Fruit fly (Drosophila melanogaster) whole organism, embryonic: ENCODE results near the gene FucTA.

Experiments used
- C15 ChIP-seq: fragments of 200-800 bp; sonication (Bioruptor generic); IDR thresholded peaks from 3 replicates; pipeline ENCODE4 v1.3.6; 2022; ENCODE audit warnings: missing biosample characterization, missing genetic modification characterization
- CG10366 ChIP-seq: fragments of 200-800 bp; sonication (Bioruptor generic); IDR thresholded peaks from 2 replicates; pipeline ENCODE4 v1.3.6; 2022; ENCODE audit warnings: missing biosample characterization, missing genetic modification characterization
- CG10431 ChIP-seq: fragments of 200-800 bp; sonication (Bioruptor generic); optimal IDR thresholded peaks from 3 replicates; lab custom pipeline; 2018; ENCODE audit warnings: missing biosample characterization, mild to moderate bottlenecking, missing genetic modification characterization
- CG12391 ChIP-seq: fragments of 200-800 bp; sonication (Bioruptor generic); optimal IDR thresholded peaks from 3 replicates; lab custom pipeline; 2018; ENCODE audit warnings: missing biosample characterization, mild to moderate bottlenecking, missing genetic modification characterization, moderate library complexity
- CG12659 ChIP-seq: fragments of 200-800 bp; sonication (Bioruptor generic); optimal IDR thresholded peaks from 3 replicates; lab custom pipeline; 2017; ENCODE audit warnings: mild to moderate bottlenecking, missing biosample characterization, missing genetic modification reagents, missing genetic modification characterization
- CG12744 ChIP-seq: fragments of 200-800 bp; sonication (Bioruptor generic); optimal IDR thresholded peaks from 2 replicates; lab custom pipeline; 2016; ENCODE audit warnings: missing biosample characterization, missing genetic modification characterization
- CG13424 ChIP-seq: fragments of 200-800 bp; sonication (Bioruptor generic); optimal IDR thresholded peaks from 2 replicates; lab custom pipeline; 2019; ENCODE audit warnings: missing biosample characterization, mild to moderate bottlenecking, missing genetic modification characterization, moderate library complexity
- CG18476 ChIP-seq: fragments of 200-800 bp; sonication (Bioruptor generic); optimal IDR thresholded peaks from 2 replicates; lab custom pipeline; 2016; ENCODE audit warnings: missing biosample characterization, mild to moderate bottlenecking, missing genetic modification characterization
- CG3065 ChIP-seq: fragments of 200-800 bp; sonication (Bioruptor generic); optimal IDR thresholded peaks from 2 replicates; lab custom pipeline; 2016; ENCODE audit warnings: missing biosample characterization, missing genetic modification characterization
- CG32532 ChIP-seq: fragments of 200-800 bp; sonication (Bioruptor generic); IDR thresholded peaks from 2 replicates; pipeline ENCODE4 v1.3.6; 2022; ENCODE audit warnings: missing biosample characterization, missing genetic modification characterization
- CG3726 ChIP-seq: fragments of 200-800 bp; sonication (Bioruptor generic); IDR thresholded peaks from 3 replicates; pipeline ENCODE4, ENCODE4 v1.3.6; 2022; ENCODE audit warnings: missing biosample characterization, missing genetic modification characterization
- CG4360 ChIP-seq: fragments of 200-800 bp; sonication (Bioruptor generic); IDR thresholded peaks from 2 replicates; pipeline ENCODE4 v1.3.6; 2022; ENCODE audit warnings: missing biosample characterization, missing genetic modification characterization
- CG6272 ChIP-seq: fragments of 200-800 bp; sonication (Bioruptor generic); IDR thresholded peaks from 2 replicates; pipeline ENCODE4 v1.3.6; 2022; ENCODE audit warnings: missing biosample characterization, missing genetic modification characterization
- CG7963 ChIP-seq: fragments of 200-800 bp; sonication (Bioruptor generic); IDR thresholded peaks from 3 replicates; pipeline ENCODE4 v1.3.6; 2022; ENCODE audit warnings: missing biosample characterization, missing genetic modification characterization; ENCODE audit not compliant: partially characterized antibody
- CG7987 ChIP-seq: fragments of 200-800 bp; sonication (Bioruptor generic); optimal IDR thresholded peaks from 2 replicates; lab custom pipeline; 2018; ENCODE audit warnings: missing biosample characterization, mild to moderate bottlenecking, missing genetic modification characterization, moderate library complexity
- CG8765 ChIP-seq: fragments of 200-800 bp; sonication (Bioruptor generic); IDR thresholded peaks from 2 replicates; pipeline ENCODE4 v1.3.6; 2022; ENCODE audit warnings: missing biosample characterization, missing genetic modification characterization
- CG9215 ChIP-seq: fragments of 200-800 bp; sonication (Bioruptor generic); IDR thresholded peaks from 2 replicates; pipeline ENCODE4 v1.3.6; 2022; ENCODE audit warnings: missing biosample characterization, missing genetic modification characterization
- CG9817 ChIP-seq: fragments of 200-800 bp; sonication (Bioruptor generic); optimal IDR thresholded peaks from 2 replicates; lab custom pipeline; 2018; ENCODE audit warnings: missing biosample characterization, mild to moderate bottlenecking, missing genetic modification characterization, moderate library complexity
- Camta ChIP-seq: fragments of 200-800 bp; sonication (Bioruptor generic); optimal IDR thresholded peaks from 2 replicates; lab custom pipeline; 2016; ENCODE audit warnings: missing biosample characterization, missing genetic modification characterization
- CoRest ChIP-seq: fragments of 200-800 bp; sonication (Bioruptor generic); optimal IDR thresholded peaks from 3 replicates; lab custom pipeline; 2018; ENCODE audit warnings: missing biosample characterization, mild to moderate bottlenecking, missing genetic modification characterization, moderate library complexity
- D19A ChIP-seq: fragments of 200-800 bp; optimal IDR thresholded peaks from 3 replicates; lab custom pipeline; 2019; ENCODE audit warnings: missing biosample characterization, mild to moderate bottlenecking, missing genetic modification characterization, moderate library complexity
- Dll ChIP-seq: fragments of 200-800 bp; sonication (Bioruptor generic); IDR thresholded peaks from 4 replicates; pipeline ENCODE4 v1.3.6; 2022; ENCODE audit warnings: missing biosample characterization, missing genetic modification characterization; ENCODE audit not compliant: partially characterized antibody
- Doc3 ChIP-seq: fragments of 200-800 bp; sonication (Bioruptor generic); IDR thresholded peaks from 3 replicates; pipeline ENCODE4 v1.3.6; 2022; ENCODE audit warnings: missing biosample characterization, missing genetic modification characterization; ENCODE audit not compliant: partially characterized antibody
- Drgx ChIP-seq: fragments of 200-800 bp; sonication (Bioruptor generic); IDR thresholded peaks from 2 replicates; pipeline ENCODE4 v1.3.6; 2022; ENCODE audit warnings: missing biosample characterization, missing genetic modification characterization
- Hand ChIP-seq: fragments of 200-800 bp; sonication (Bioruptor generic); optimal IDR thresholded peaks from 2 replicates; lab custom pipeline; 2017; ENCODE audit warnings: mild to moderate bottlenecking, missing biosample characterization, missing genetic modification reagents, missing genetic modification characterization
- Nf-YC ChIP-seq: fragments of 200-800 bp; optimal IDR thresholded peaks from 3 replicates; lab custom pipeline; 2019; ENCODE audit warnings: missing biosample characterization, mild to moderate bottlenecking, missing genetic modification characterization, moderate library complexity
- Optix ChIP-seq: fragments of 200-800 bp; sonication (Bioruptor generic); IDR thresholded peaks from 3 replicates; pipeline ENCODE4 v1.3.6; 2022; ENCODE audit warnings: missing biosample characterization, missing genetic modification characterization
- Ptx1 ChIP-seq: fragments of 200-800 bp; sonication (Bioruptor generic); IDR thresholded peaks from 2 replicates; pipeline ENCODE4 v1.3.6; 2022; ENCODE audit warnings: missing biosample characterization, missing genetic modification characterization
- Rfx ChIP-seq: fragments of 200-800 bp; sonication (Bioruptor generic); IDR thresholded peaks from 2 replicates; pipeline ENCODE4 v1.3.6; 2022; ENCODE audit warnings: missing biosample characterization, missing genetic modification characterization
- Side ChIP-seq: fragments of 200-800 bp; sonication (Bioruptor generic); optimal IDR thresholded peaks from 2 replicates; lab custom pipeline; 2016; ENCODE audit warnings: missing biosample characterization, missing genetic modification characterization
- Vsx1 ChIP-seq: fragments of 200-800 bp; sonication (Bioruptor generic); optimal IDR thresholded peaks from 2 replicates; lab custom pipeline; 2017; ENCODE audit warnings: missing biosample characterization, mild to moderate bottlenecking, missing genetic modification characterization, missing genetic modification reagents
- Xrp1 ChIP-seq: fragments of 200-800 bp; sonication (Bioruptor generic); IDR thresholded peaks from 2 replicates; pipeline ENCODE4 v1.3.6; 2022; ENCODE audit warnings: missing biosample characterization, missing genetic modification characterization
- YL-1 ChIP-seq: fragments of 200-800 bp; sonication (Bioruptor generic); optimal IDR thresholded peaks from 3 replicates; lab custom pipeline; 2017; ENCODE audit warnings: missing biosample characterization, mild to moderate bottlenecking, missing genetic modification characterization
- abd-A ChIP-seq: fragments of 200-800 bp; sonication (Bioruptor generic); optimal IDR thresholded peaks from 3 replicates; lab custom pipeline; 2019; ENCODE audit warnings: missing biosample characterization, mild to moderate bottlenecking, missing genetic modification characterization, moderate library complexity
- crol ChIP-seq: fragments of 200-800 bp; sonication (Bioruptor generic); IDR thresholded peaks from 2 replicates; pipeline ENCODE4 v1.3.6; 2022; ENCODE audit warnings: missing biosample characterization, missing genetic modification characterization
- gsb-n ChIP-seq: fragments of 200-800 bp; sonication (Bioruptor generic); optimal IDR thresholded peaks from 3 replicates; lab custom pipeline; 2018; ENCODE audit warnings: missing biosample characterization, mild to moderate bottlenecking, missing genetic modification characterization
- ken ChIP-seq: fragments of 200-800 bp; sonication (Bioruptor generic); IDR thresholded peaks from 3 replicates; pipeline ENCODE4 v1.3.6; 2022; ENCODE audit warnings: missing biosample characterization, missing genetic modification characterization
- lmd ChIP-seq: fragments of 200-800 bp; sonication (Bioruptor generic); IDR thresholded peaks from 2 replicates; pipeline ENCODE4 v1.3.6; 2022; ENCODE audit warnings: missing biosample characterization, missing genetic modification characterization
- lola ChIP-seq, 3 experiments: fragments of >200 bp in 2 of 3; fragments of 200-800 bp in 1 of 3; sonication (Bioruptor generic) in 1 of 3; optimal IDR thresholded peaks; 2 replicates each; lab custom pipeline; 2017 to 2019; ENCODE audit warnings: missing biosample characterization in 3 of 3, missing genetic modification characterization in 3 of 3, mild to moderate bottlenecking in 1 of 3, moderate library complexity in 1 of 3
- phol ChIP-seq: fragments of 200-800 bp; sonication (Bioruptor generic); optimal IDR thresholded peaks from 3 replicates; lab custom pipeline; 2018; ENCODE audit warnings: missing biosample characterization, mild to moderate bottlenecking, missing genetic modification characterization, moderate library complexity
- prd ChIP-seq, 3 experiments: fragments of >200 bp in 2 of 3; fragments of 200-800 bp in 1 of 3; sonication (Bioruptor generic) in 1 of 3; optimal IDR thresholded peaks in 2 of 3; IDR thresholded peaks in 1 of 3; 2 replicates in 2 of 3; 3 replicates in 1 of 3; pipeline versions ENCODE4 v1.3.6 to Lab custom; 2017 to 2022; ENCODE audit warnings: missing biosample characterization in 1 of 3, missing genetic modification characterization in 1 of 3
- rib ChIP-seq: fragments of 200-800 bp; sonication (Bioruptor generic); IDR thresholded peaks from 2 replicates; pipeline ENCODE4 v1.3.6; 2022; ENCODE audit warnings: missing biosample characterization, missing genetic modification characterization
- scrt ChIP-seq: fragments of 200-800 bp; sonication (Bioruptor generic); optimal IDR thresholded peaks from 2 replicates; lab custom pipeline; 2018; ENCODE audit warnings: missing biosample characterization, mild to moderate bottlenecking, missing genetic modification characterization, moderate library complexity
- trem ChIP-seq: fragments of 200-800 bp; optimal IDR thresholded peaks from 3 replicates; lab custom pipeline; 2019; ENCODE audit warnings: missing biosample characterization, mild to moderate bottlenecking, missing genetic modification characterization, moderate library complexity
- ttk ChIP-seq: fragments of 200-800 bp; sonication (Bioruptor generic); IDR thresholded peaks from 2 replicates; pipeline ENCODE4 v2.1.2; 2022; ENCODE audit warnings: missing biosample characterization, missing genetic modification characterization
- usp ChIP-seq: fragments of >200 bp; optimal IDR thresholded peaks from 2 replicates; lab custom pipeline; 2017; ENCODE audit warnings: missing biosample characterization, missing genetic modification characterization
- zf30C ChIP-seq: fragments of 200-800 bp; sonication (Bioruptor generic); optimal IDR thresholded peaks from 3 replicates; lab custom pipeline; 2018; ENCODE audit warnings: missing biosample characterization, mild to moderate bottlenecking, missing genetic modification characterization

The FucTA gene

DNA sequence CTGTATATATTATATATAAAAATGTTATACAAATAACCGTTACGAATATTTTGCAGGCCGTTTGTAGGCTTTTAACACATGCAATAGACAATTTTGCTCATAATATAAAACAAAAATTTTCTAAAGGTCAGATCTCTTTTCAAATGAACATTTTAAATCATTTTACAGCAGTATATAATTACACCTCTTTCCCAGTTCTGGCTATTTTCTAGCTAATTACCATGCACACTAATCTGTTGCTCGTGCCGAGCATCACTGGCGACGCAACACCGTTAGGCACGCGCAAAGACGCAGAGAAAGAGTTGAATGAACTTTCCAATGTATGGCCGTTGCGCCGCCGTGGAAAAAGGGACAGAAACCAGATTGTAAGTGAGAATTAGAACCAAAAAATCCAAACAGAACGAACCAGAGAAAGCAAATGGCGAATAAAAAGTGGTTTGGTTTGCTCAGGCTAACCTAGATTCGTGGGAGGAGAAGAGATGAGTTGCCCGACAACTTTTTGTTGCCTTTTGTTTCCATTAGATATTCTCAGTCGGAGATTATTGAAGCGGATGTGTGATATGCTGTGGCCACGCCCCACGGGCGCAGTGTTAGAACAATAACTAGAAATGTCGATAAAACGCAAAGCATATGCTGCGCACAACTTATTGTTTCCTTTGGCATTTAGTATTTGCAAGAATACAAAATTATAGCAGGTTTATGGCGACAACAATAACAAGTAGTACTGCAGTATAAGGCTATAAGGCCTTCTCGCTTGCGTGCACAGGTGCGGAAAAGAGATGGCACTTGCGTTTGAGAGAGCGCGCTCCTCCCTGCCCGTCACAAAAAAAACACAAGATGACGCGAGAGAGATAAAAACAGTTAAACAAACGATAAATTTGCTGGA is 5.6 kb upstream of the FucTA start (continued):
- no peak for TF ChIP-seq CG7987 (GFP tag; lab: Kevin White, UChicago)
- peak; percentile 14 for TF ChIP-seq D19A
- TF ChIP-seq Nf-YC (tag; lab: Kevin White, UChicago): peak; percentile 20
- no peak for TF ChIP-seq C15 (GFP tag; lab: Robert Waterston, UW)
- peak; percentile 69 for TF ChIP-seq Vsx1
- peak; percentile 55; the same call in 1 of the 2 replicates for TF ChIP-seq CG32532 (GFP tag; lab: Robert Waterston, UW)
- peak; percentile 17 for TF ChIP-seq CG3065 (GFP tag; lab: Kevin White, UChicago)
- TF ChIP-seq Doc3: 0 out of 3 replicates have a peak, but pooled peaks have one; percentile 13
- TF ChIP-seq lmd (GFP tag; lab: Robert Waterston, UW): peak; percentile 30
- TF ChIP-seq CG9215: no peak
- TF ChIP-seq CG12391 (tag; lab: Kevin White, UChicago): peak; percentile 46
- peak; percentile 2 for TF ChIP-seq CG12659 (GFP tag; lab: Kevin White, UChicago)
- TF ChIP-seq phol (tag; lab: Kevin White, UChicago): peak; percentile 16
- TF ChIP-seq CG12744 (GFP tag; lab: Kevin White, UChicago): no peak
- peak; percentile 60; the same call in 1 of the 2 replicates for TF ChIP-seq CG4360 (GFP tag; lab: Robert Waterston, UW)
- no peak for TF ChIP-seq CG7963 (GFP tag; lab: Robert Waterston, UW)
- peak; percentile 51 for TF ChIP-seq CoRest (tag; lab: Kevin White, UChicago)
- TF ChIP-seq CG8765 (GFP tag; lab: Robert Waterston, UW): 0 out of 2 replicates have a peak, but pooled peaks have one; percentile 13
- peak; percentile 47 for TF ChIP-seq crol (GFP tag; lab: Robert Waterston, UW)
- peak; percentile 40 for TF ChIP-seq CG10366 (GFP tag; lab: Robert Waterston, UW)
- peak; percentile 49; the same call in 1 of the 2 replicates for TF ChIP-seq Ptx1 (GFP tag; lab: Robert Waterston, UW)
- peak; percentile 42; the same call in 1 of the 2 replicates for TF ChIP-seq Drgx (GFP tag; lab: Robert Waterston, UW)
- no peak for TF ChIP-seq CG3726 (GFP tag; lab: Robert Waterston, UW)
- TF ChIP-seq Hand (GFP tag; lab: Kevin White, UChicago): no peak
- TF ChIP-seq ttk: peak; percentile 37; the same call in 1 of the 2 replicates
- TF ChIP-seq CG6272: no peak
- peak; percentile 39; the same call in 1 of the 2 replicates for TF ChIP-seq rib (GFP tag; lab: Robert Waterston, UW)
- TF ChIP-seq CG13424 (tag; lab: Kevin White, UChicago): peak; percentile 46
- TF ChIP-seq Optix: no peak
- no peak for TF ChIP-seq CG18476 (GFP tag; lab: Kevin White, UChicago)
- peak; percentile 5 for TF ChIP-seq trem (tag; lab: Kevin White, UChicago)
- peak; percentile 51 for TF ChIP-seq scrt (GFP tag; lab: Kevin White, UChicago)
- TF ChIP-seq CG9817 (tag; lab: Kevin White, UChicago): peak; percentile 3
- no peak for TF ChIP-seq Camta
- TF ChIP-seq Rfx (GFP tag; lab: Robert Waterston, UW): peak; percentile 73
- TF ChIP-seq lola (GFP tag; optimal IDR thresholded peaks at IDR 0.05; lab: Kevin White, UChicago): peak in 1 of 3 experiments; percentile 39
- peak; percentile 3 for TF ChIP-seq usp
- TF ChIP-seq YL-1 (GFP tag; lab: Kevin White, UChicago): peak; percentile 84
- TF ChIP-seq gsb-n (tag; lab: Kevin White, UChicago): peak; percentile 22
- TF ChIP-seq abd-A (tag; lab: Kevin White, UChicago): peak; percentile 25
- no peak for TF ChIP-seq Side (GFP tag; lab: Kevin White, UChicago)
- no peak for TF ChIP-seq prd (optimal IDR thresholded peaks at IDR 0.05; lab: Kevin White, UChicago)
- TF ChIP-seq prd (GFP tag; IDR thresholded peaks at IDR 0.05; lab: Robert Waterston, UW): peak; percentile 45; the same call in 2 of the 3 replicates
- peak; percentile 59 for TF ChIP-seq Xrp1 (GFP tag; lab: Robert Waterston, UW)
- no peak for TF ChIP-seq Dll
- TF ChIP-seq ken (GFP tag; lab: Robert Waterston, UW): peak; percentile 63; the same call in 1 of the 3 replicates
- no peak for TF ChIP-seq CG10431 (GFP tag; lab: Kevin White, UChicago)
- TF ChIP-seq zf30C (GFP tag; lab: Kevin White, UChicago): no peak
